Worm (Caenorhabditis elegans) whole organism, late embryonic: ENCODE data around the gene W04B5.6.

Experiments
- C38D4.7 ChIP-seq: fragments of 200-800 bp; sonication (Bioruptor generic); optimal IDR thresholded peaks from 2 replicates; lab custom pipeline; 2018; ENCODE audit warnings: mild to moderate bottlenecking, missing genetic modification characterization, moderate library complexity, missing compliant biosample characterization
- F13H6.1 ChIP-seq: sonication (generic microtip); optimal IDR thresholded peaks from 2 replicates; lab custom pipeline; 2016; ENCODE audit warnings: missing genetic modification characterization, missing compliant biosample characterization
- K09A11.1 ChIP-seq: sonication (generic microtip); optimal IDR thresholded peaks from 2 replicates; lab custom pipeline; 2017; ENCODE audit warnings: antibody characterized with exemption, mild to moderate bottlenecking, missing genetic modification characterization, missing compliant biosample characterization; ENCODE audit not compliant: insufficient read depth
- Y22D7AL.16 ChIP-seq: sonication (generic microtip); optimal IDR thresholded peaks from 2 replicates; lab custom pipeline; 2016; ENCODE audit warnings: missing genetic modification characterization, missing compliant biosample characterization
- ahr-1 ChIP-seq: sonication (generic microtip); optimal IDR thresholded peaks from 2 replicates; lab custom pipeline; 2016; ENCODE audit warnings: missing genetic modification characterization, missing compliant biosample characterization
- ceh-14 ChIP-seq: sonication (generic microtip); optimal IDR thresholded peaks from 2 replicates; lab custom pipeline; 2016; ENCODE audit warnings: missing genotype, missing genetic modification characterization, missing compliant biosample characterization
- ceh-18 ChIP-seq: sonication (generic microtip); optimal IDR thresholded peaks from 2 replicates; lab custom pipeline; 2016; ENCODE audit warnings: missing genetic modification characterization, missing compliant biosample characterization
- ceh-30 ChIP-seq: fragments of 150-350 bp; optimal IDR thresholded peaks from 2 replicates; lab custom pipeline; 2014; ENCODE audit warnings: missing biosample characterization, missing genetic modification characterization
- ceh-31 ChIP-seq: sonication (generic microtip); optimal IDR thresholded peaks from 2 replicates; lab custom pipeline; 2016; ENCODE audit warnings: missing genetic modification characterization, missing compliant biosample characterization
- ceh-34 ChIP-seq: sonication (generic microtip); optimal IDR thresholded peaks from 2 replicates; lab custom pipeline; 2016; ENCODE audit warnings: mild to moderate bottlenecking, missing genetic modification characterization, missing compliant biosample characterization
- ceh-48 ChIP-seq: sonication (generic microtip); optimal IDR thresholded peaks from 2 replicates; lab custom pipeline; 2016; ENCODE audit warnings: missing genetic modification characterization, inconsistent platforms, missing compliant biosample characterization
- ceh-6 ChIP-seq: fragments of 200-800 bp; sonication (Bioruptor generic); optimal IDR thresholded peaks from 2 replicates; lab custom pipeline; 2018; ENCODE audit warnings: mild to moderate bottlenecking, missing genetic modification characterization, missing compliant biosample characterization
- ceh-9 ChIP-seq: sonication (generic microtip); optimal IDR thresholded peaks from 2 replicates; lab custom pipeline; 2016; ENCODE audit warnings: mild to moderate bottlenecking, missing genetic modification characterization, inconsistent platforms, missing compliant biosample characterization
- che-1 ChIP-seq: sonication (generic microtip); optimal IDR thresholded peaks from 2 replicates; lab custom pipeline; 2016; ENCODE audit warnings: mild to moderate bottlenecking, missing genetic modification characterization, missing compliant biosample characterization
- elt-2 ChIP-seq: sonication (generic microtip); optimal IDR thresholded peaks from 2 replicates; lab custom pipeline; 2016; ENCODE audit warnings: missing genetic modification reagents, missing genetic modification characterization, missing compliant biosample characterization
- ets-4 ChIP-seq: sonication (generic microtip); optimal IDR thresholded peaks from 2 replicates; lab custom pipeline; 2016; ENCODE audit warnings: missing genetic modification characterization, missing compliant biosample characterization
- gmeb-2 ChIP-seq: sonication (generic microtip); optimal IDR thresholded peaks from 2 replicates; lab custom pipeline; 2016; ENCODE audit warnings: missing genetic modification characterization, inconsistent platforms, missing compliant biosample characterization
- hlh-13 ChIP-seq: fragments of 200-800 bp; sonication (Bioruptor generic); optimal IDR thresholded peaks from 2 replicates; lab custom pipeline; 2018; ENCODE audit warnings: mild to moderate bottlenecking, missing genetic modification characterization, missing compliant biosample characterization
- hlh-8 ChIP-seq: sonication (generic microtip); optimal IDR thresholded peaks from 2 replicates; lab custom pipeline; 2016; ENCODE audit warnings: missing genotype, missing genetic modification characterization, missing compliant biosample characterization
- lin-11 ChIP-seq: fragments of 200-800 bp; sonication (Bioruptor generic); optimal IDR thresholded peaks from 2 replicates; lab custom pipeline; 2018; ENCODE audit warnings: mild to moderate bottlenecking, missing genetic modification characterization, missing compliant biosample characterization
- madf-2 ChIP-seq: sonication (generic microtip); optimal IDR thresholded peaks from 2 replicates; lab custom pipeline; 2017; ENCODE audit warnings: missing genetic modification characterization, missing compliant biosample characterization
- mec-3 ChIP-seq: sonication (generic microtip); optimal IDR thresholded peaks from 2 replicates; lab custom pipeline; 2016; ENCODE audit warnings: borderline replicate concordance, missing genetic modification characterization, missing compliant biosample characterization
- nfya-1 ChIP-seq: sonication (generic microtip); optimal IDR thresholded peaks from 2 replicates; lab custom pipeline; 2017; ENCODE audit warnings: missing genetic modification characterization, mild to moderate bottlenecking, missing compliant biosample characterization, antibody characterized with exemption, moderate library complexity
- nhr-232 ChIP-seq: sonication (generic microtip); optimal IDR thresholded peaks from 2 replicates; lab custom pipeline; 2016; ENCODE audit warnings: missing genetic modification characterization, missing compliant biosample characterization
- pha-2 ChIP-seq: sonication (generic microtip); optimal IDR thresholded peaks from 2 replicates; lab custom pipeline; 2017; ENCODE audit warnings: mild to moderate bottlenecking, missing genetic modification characterization, missing compliant biosample characterization
- pha-4 ChIP-seq: fragments of 150-350 bp; optimal IDR thresholded peaks from 2 replicates; lab custom pipeline; 2018; ENCODE audit warnings: missing biosample characterization, missing genetic modification reagents, missing genetic modification characterization
- pqm-1 ChIP-seq: sonication (generic microtip); optimal IDR thresholded peaks from 2 replicates; lab custom pipeline; 2016; ENCODE audit warnings: missing genetic modification characterization, missing compliant biosample characterization
- sdc-2 ChIP-seq: sonication (generic microtip); optimal IDR thresholded peaks from 2 replicates; lab custom pipeline; 2016; ENCODE audit warnings: missing genotype, missing genetic modification characterization, missing compliant biosample characterization
- sox-4 ChIP-seq: sonication (generic microtip); optimal IDR thresholded peaks from 2 replicates; lab custom pipeline; 2017; ENCODE audit warnings: mild to moderate bottlenecking, missing genetic modification characterization, inconsistent platforms, missing compliant biosample characterization
- syd-9 ChIP-seq: sonication (generic microtip); optimal IDR thresholded peaks from 2 replicates; lab custom pipeline; 2016; ENCODE audit warnings: mild to moderate bottlenecking, missing genetic modification characterization, moderate library complexity, missing compliant biosample characterization
- tbx-2 ChIP-seq: sonication (generic microtip); optimal IDR thresholded peaks from 2 replicates; lab custom pipeline; 2016; ENCODE audit warnings: missing genetic modification characterization, missing compliant biosample characterization
- tbx-7 ChIP-seq: sonication (generic microtip); optimal IDR thresholded peaks from 2 replicates; lab custom pipeline; 2016; ENCODE audit warnings: missing genotype, missing genetic modification characterization, missing compliant biosample characterization
- unc-3 ChIP-seq, 2 experiments: fragments of 200-800 bp in 1 of 2; sonication (Bioruptor generic) in 1 of 2; sonication (generic microtip) in 1 of 2; conservative IDR thresholded peaks in 1 of 2; optimal IDR thresholded peaks in 1 of 2; 2 replicates each; pipeline versions ENCODE4 v1.3.6 to Lab custom; 2016 to 2022; ENCODE audit warnings: missing compliant biosample characterization in 2 of 2, missing genetic modification characterization in 2 of 2, missing genetic modification reagents in 1 of 2
- unc-42 ChIP-seq: sonication (generic microtip); optimal IDR thresholded peaks from 2 replicates; lab custom pipeline; 2016; ENCODE audit warnings: missing genotype, missing genetic modification characterization, missing compliant biosample characterization
- unc-86 ChIP-seq: sonication (generic microtip); optimal IDR thresholded peaks from 2 replicates; lab custom pipeline; 2016; ENCODE audit warnings: missing genetic modification characterization, missing compliant biosample characterization
- ztf-16 ChIP-seq: sonication (generic microtip); optimal IDR thresholded peaks from 2 replicates; lab custom pipeline; 2017; ENCODE audit warnings: missing genetic modification characterization, missing compliant biosample characterization

The W04B5.6 gene

DNA sequence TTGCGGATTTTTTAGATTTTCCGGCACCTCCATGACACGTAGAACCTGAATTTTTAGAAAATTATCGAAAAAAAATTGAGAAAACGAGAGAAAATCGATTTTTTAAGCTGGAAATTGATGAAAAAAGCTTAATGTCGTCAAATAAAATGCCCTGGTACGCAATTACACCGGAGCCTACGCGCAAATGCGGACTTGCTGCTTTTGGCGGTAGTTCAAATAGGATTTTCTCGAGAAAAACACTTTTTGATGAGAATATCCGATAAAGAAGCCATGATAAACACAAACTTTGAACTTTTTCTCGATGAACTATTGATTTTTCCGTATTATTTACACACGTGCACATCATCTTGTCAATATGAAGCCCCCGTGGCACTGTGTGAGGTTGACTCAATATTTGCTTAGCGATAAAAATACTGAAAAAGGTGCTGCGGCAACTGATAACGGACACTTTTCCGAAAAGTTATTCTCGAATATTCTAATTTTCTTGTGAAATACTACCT is 17.1 kb downstream of the W04B5.6 start, which contains the start of the genes W04B5.5 and W04B5.3:
Gene W04B5.5 (minus strand): TSS at position 51 of the 500 bp plus-strand sequence.
Gene W04B5.3 (plus strand): TSS at position 356 of the 500 bp plus-strand sequence.
- peak; percentile 57 for TF ChIP-seq nfya-1
- TF ChIP-seq elt-2 (tag; lab: Kevin White, UChicago) = peak; percentile 76
- no peak for TF ChIP-seq hlh-13
- TF ChIP-seq C38D4.7 (GFP tag; lab: Kevin White, UChicago) = no peak
- TF ChIP-seq ceh-31 (tag; lab: Kevin White, UChicago) = peak; percentile 13
- TF ChIP-seq, all 69 proteins: peak for 3

DNA sequence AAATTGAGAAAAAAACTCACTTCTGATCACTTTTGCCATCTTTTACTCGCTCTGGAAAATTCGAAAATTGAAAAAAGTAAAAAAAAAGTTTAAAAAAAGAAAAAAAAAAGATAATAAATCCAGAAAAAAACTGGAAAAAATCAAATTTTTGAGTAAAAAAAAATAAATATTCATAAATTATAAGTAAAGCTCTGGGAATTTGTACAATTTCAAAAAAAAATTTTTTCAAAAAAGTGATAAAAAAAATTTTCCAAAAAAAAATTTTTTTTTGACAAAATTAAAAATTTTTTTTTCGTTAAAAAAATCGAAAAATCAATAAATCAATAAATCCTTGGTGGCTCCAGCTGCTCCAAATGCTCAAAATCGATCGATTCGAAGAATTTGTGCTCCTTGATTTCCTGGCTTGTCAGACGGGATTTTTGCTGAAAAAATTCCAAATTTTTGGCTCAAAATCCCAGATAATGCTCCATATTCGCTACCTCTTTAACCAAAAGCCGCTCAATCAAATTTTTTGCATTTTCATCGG is 24.3 kb downstream of the W04B5.6 start, which contains the start of gene mrpl-30:
Gene mrpl-30 (minus strand): TSS at position 51 of the 526 bp plus-strand sequence.
- TF ChIP-seq pha-2 = no peak
- TF ChIP-seq unc-42 = no peak
- TF ChIP-seq K09A11.1 (tag; lab: Kevin White, UChicago) = no peak
- no peak for TF ChIP-seq tbx-2 (tag; lab: Kevin White, UChicago)
- no peak for TF ChIP-seq hlh-8 (tag; lab: Kevin White, UChicago)
- TF ChIP-seq ztf-16 = no peak
- TF ChIP-seq che-1 = no peak
- TF ChIP-seq unc-3 (GFP tag; conservative IDR thresholded peaks at IDR 0.05; lab: Robert Waterston, UW) = no peak
- no peak for TF ChIP-seq unc-3 (tag; optimal IDR thresholded peaks at IDR 0.05; lab: Kevin White, UChicago)
- TF ChIP-seq pqm-1 = no peak
- no peak for TF ChIP-seq syd-9
- TF ChIP-seq gmeb-2 (tag; lab: Kevin White, UChicago) = no peak
- no peak for TF ChIP-seq F13H6.1 (tag; lab: Kevin White, UChicago)
- TF ChIP-seq ceh-18 (tag; lab: Kevin White, UChicago) = no peak

DNA sequence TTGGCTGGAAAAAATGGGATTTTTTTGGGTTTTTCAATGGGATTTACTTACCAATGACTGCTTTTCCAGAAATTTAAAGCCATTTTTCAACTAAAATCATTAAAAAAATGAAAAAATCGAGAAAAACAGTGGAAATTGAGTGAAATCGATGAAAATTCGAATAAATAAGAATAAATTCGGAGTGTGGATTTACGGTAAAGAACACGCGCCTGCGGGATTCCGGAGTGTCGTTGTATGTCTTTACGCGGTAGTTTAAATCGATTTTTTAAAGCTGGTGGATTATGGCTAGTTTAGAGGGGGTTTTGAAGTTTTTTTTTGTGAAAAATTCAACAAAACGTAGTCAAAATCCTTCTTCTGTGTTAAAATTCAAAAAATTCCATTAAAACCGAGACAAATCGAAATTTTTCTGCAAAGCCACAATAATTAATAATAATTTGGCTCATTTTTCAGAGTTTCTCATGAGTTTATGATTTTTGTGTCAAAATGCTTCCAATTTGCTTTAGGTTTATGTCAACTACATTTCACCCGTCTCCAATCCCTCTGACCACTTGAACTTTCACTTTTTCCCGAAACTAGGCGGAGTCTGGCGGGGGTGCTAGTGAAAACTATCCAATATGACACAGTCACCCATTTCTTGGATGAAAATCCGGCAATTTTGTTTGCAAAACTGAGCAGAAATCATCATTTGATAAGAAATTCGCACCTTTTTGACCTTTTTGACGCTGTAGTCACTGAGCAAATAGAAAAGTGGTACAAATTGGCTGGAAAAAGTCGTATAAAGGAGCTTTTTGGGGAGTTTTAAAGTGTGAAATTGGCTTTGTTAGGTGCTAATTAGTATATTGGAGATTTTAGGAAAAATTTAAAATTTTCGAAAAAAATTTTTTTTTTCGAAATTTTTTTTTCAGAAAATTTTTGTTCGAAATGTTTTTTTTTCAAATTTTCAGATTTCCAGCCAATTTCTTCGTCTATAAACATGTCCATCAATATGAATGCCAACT is 33.8 kb downstream of the W04B5.6 start, which contains the start of the genes cic-1 and strm-1:
Gene cic-1 (minus strand): TSS at position 96 of the 998 bp plus-strand sequence.
Gene strm-1 (plus strand): TSS at position 945 of the 998 bp plus-strand sequence.
- TF ChIP-seq unc-3 (GFP tag; conservative IDR thresholded peaks at IDR 0.05; lab: Robert Waterston, UW) (no peak), unc-3 (tag; optimal IDR thresholded peaks at IDR 0.05; lab: Kevin White, UChicago) (no peak), nfya-1 (peak; percentile 20), ahr-1 (tag; lab: Kevin White, UChicago) (no peak), nhr-232 (tag; lab: Kevin White, UChicago) (no peak), unc-42 (peak; percentile 13), ceh-34 (tag; lab: Kevin White, UChicago) (no peak), tbx-7 (tag; lab: Kevin White, UChicago) (no peak), ceh-48 (peak; percentile 62), mec-3 (tag; lab: Kevin White, UChicago) (no peak), sox-4 (tag; lab: Kevin White, UChicago) (no peak), pha-4 (tag; lab: Kevin White, UChicago) (no peak)

DNA sequence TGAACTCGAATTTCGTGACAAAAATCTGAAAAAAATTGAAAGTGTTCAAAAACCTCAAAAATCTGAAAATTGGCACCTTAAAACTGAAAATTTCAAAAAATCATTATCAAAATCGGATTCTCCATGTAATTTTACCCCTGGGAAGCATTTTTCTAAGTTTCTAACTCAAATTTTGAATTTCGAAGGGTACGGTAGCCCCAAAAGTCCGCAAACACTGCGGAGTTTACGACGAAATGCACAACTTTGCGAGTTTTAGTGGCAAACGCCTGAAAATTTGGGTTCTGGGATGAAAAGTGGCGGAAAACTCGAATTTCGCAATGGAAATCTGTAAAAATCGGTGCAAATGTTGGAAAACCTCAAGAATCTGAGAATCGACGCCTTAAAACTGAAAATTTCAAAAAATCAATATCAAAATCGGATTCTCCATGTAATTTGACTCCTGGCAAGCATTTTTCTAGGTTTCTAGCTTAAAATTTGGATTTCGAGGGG is 41.6 kb downstream of the W04B5.6 start:
- TF ChIP-seq ceh-6 (no peak), mec-3 (tag; lab: Kevin White, UChicago) (no peak), ceh-9 (no peak), nfya-1 (no peak), tbx-7 (tag; lab: Kevin White, UChicago) (no peak), madf-2 (tag; lab: Kevin White, UChicago) (no peak), ceh-30 (tag; lab: Kevin White, UChicago) (no peak), sdc-2 (tag; lab: Kevin White, UChicago) (no peak), lin-11 (no peak), ets-4 (tag; lab: Kevin White, UChicago) (no peak), ceh-14 (tag; lab: Kevin White, UChicago) (no peak), C38D4.7 (GFP tag; lab: Kevin White, UChicago) (no peak), unc-42 (no peak), che-1 (no peak), pha-2 (no peak), Y22D7AL.16 (tag; lab: Kevin White, UChicago) (no peak), unc-86 (tag; lab: Kevin White, UChicago) (no peak), ceh-18 (tag; lab: Kevin White, UChicago) (no peak), ceh-48 (no peak), elt-2 (tag; lab: Kevin White, UChicago) (no peak)
- TF ChIP-seq, all 69 proteins: peak for 0
